Fruit fly (Drosophila melanogaster) whole organism, wandering third instar larva: ENCODE data around the gene CG43924.
"Not testable (repeated sequence)": the region's sequence is repeated elsewhere in the genome, so short reads cannot be mapped to it uniquely, and the experiment has no call there.

ENCODE experiments used
- Dfd ChIP-seq: fragments of >200 bp; optimal IDR thresholded peaks from 2 replicates; lab custom pipeline; 2017; ENCODE audit warnings: missing biosample characterization, missing genetic modification characterization
- GATAd ChIP-seq: sonication (Bioruptor generic); optimal IDR thresholded peaks from 2 replicates; lab custom pipeline; 2016; ENCODE audit warnings: missing biosample characterization, missing genetic modification characterization
- HLH106 ChIP-seq: fragments of 200-800 bp; optimal IDR thresholded peaks from 3 replicates; lab custom pipeline; 2019; ENCODE audit warnings: missing biosample characterization, mild to moderate bottlenecking, missing genetic modification characterization, moderate library complexity
- Hr78 ChIP-seq: fragments of >200 bp; optimal IDR thresholded peaks from 2 replicates; lab custom pipeline; 2017; ENCODE audit warnings: missing biosample characterization, missing genetic modification characterization
- Hr83 ChIP-seq: fragments of 200-300 bp; sonication (Bioruptor generic); optimal IDR thresholded peaks from 2 replicates; lab custom pipeline; 2016; ENCODE audit warnings: missing biosample characterization, mild to moderate bottlenecking, missing genetic modification characterization, moderate library complexity; ENCODE audit not compliant: poor library complexity, severe bottlenecking
- Jra ChIP-seq: sonication (Bioruptor generic); optimal IDR thresholded peaks from 2 replicates; lab custom pipeline; 2016; ENCODE audit warnings: missing biosample characterization, missing genetic modification characterization
- OdsH ChIP-seq: fragments of 200-800 bp; sonication (Bioruptor generic); optimal IDR thresholded peaks from 2 replicates; lab custom pipeline; 2016; ENCODE audit warnings: missing biosample characterization, mild to moderate bottlenecking, missing genetic modification characterization
- Rel ChIP-seq, 2 experiments: fragments of 200-800 bp; sonication (Bioruptor generic) in 1 of 2; optimal IDR thresholded peaks; 2 replicates in 1 of 2; 3 replicates in 1 of 2; lab custom pipeline; 2016 to 2019; ENCODE audit warnings: mild to moderate bottlenecking in 2 of 2, missing biosample characterization in 2 of 2, missing genetic modification characterization in 2 of 2, moderate library complexity in 1 of 2
- Vsx2 ChIP-seq: fragments of 200-300, 225-300 bp; sonication (Bioruptor generic); optimal IDR thresholded peaks from 2 replicates; lab custom pipeline; 2018; ENCODE audit warnings: missing biosample characterization, missing genetic modification characterization; ENCODE audit not compliant: partially characterized antibody
- br ChIP-seq: fragments of 200-800 bp; sonication (Bioruptor generic); optimal IDR thresholded peaks from 2 replicates; lab custom pipeline; 2016; ENCODE audit warnings: missing biosample characterization, missing genetic modification characterization
- dl ChIP-seq, 2 experiments: fragments of 175-275, 200-275 bp in 1 of 2; fragments of 200-275 bp in 1 of 2; sonication (Bioruptor generic); optimal IDR thresholded peaks; lab custom pipeline; 2018; ENCODE audit warnings: mild to moderate bottlenecking in 2 of 2, missing biosample characterization in 2 of 2, missing genetic modification characterization in 2 of 2, moderate library complexity in 2 of 2; ENCODE audit not compliant: partially characterized antibody in 2 of 2, insufficient read depth in 1 of 2
- ey ChIP-seq: fragments of 200-800 bp; sonication (Bioruptor generic); optimal IDR thresholded peaks from 2 replicates; lab custom pipeline; 2016; ENCODE audit warnings: missing biosample characterization, missing genetic modification characterization
- fru ChIP-seq: fragments of 200-800 bp; sonication (Bioruptor generic); optimal IDR thresholded peaks from 3 replicates; lab custom pipeline; 2016; ENCODE audit warnings: missing biosample characterization, mild to moderate bottlenecking, missing genetic modification characterization
- h ChIP-seq: fragments of 200-800 bp; sonication (Bioruptor generic); optimal IDR thresholded peaks from 3 replicates; lab custom pipeline; 2016; ENCODE audit warnings: missing biosample characterization, mild to moderate bottlenecking, missing genetic modification characterization
- jim ChIP-seq: fragments of 175-275, 200-325 bp; sonication (Bioruptor generic); optimal IDR thresholded peaks from 2 replicates; lab custom pipeline; 2016; ENCODE audit warnings: missing biosample characterization, mild to moderate bottlenecking, missing genetic modification characterization
- pan ChIP-seq: fragments of >200 bp; optimal IDR thresholded peaks from 2 replicates; lab custom pipeline; 2017
- psq ChIP-seq: fragments of 200-800 bp; sonication (Bioruptor generic); optimal IDR thresholded peaks from 3 replicates; lab custom pipeline; 2017; ENCODE audit warnings: missing biosample characterization, mild to moderate bottlenecking, missing genetic modification characterization, moderate library complexity
- rgr ChIP-seq: fragments of 200-800 bp; sonication (Bioruptor generic); optimal IDR thresholded peaks from 3 replicates; lab custom pipeline; 2016; ENCODE audit warnings: missing biosample characterization, mild to moderate bottlenecking, missing genetic modification characterization
- sv ChIP-seq: fragments of 200-800 bp; sonication (Bioruptor generic); optimal IDR thresholded peaks from 3 replicates; lab custom pipeline; 2016; ENCODE audit warnings: missing biosample characterization, missing genetic modification characterization

The CG43924 gene

DNA sequence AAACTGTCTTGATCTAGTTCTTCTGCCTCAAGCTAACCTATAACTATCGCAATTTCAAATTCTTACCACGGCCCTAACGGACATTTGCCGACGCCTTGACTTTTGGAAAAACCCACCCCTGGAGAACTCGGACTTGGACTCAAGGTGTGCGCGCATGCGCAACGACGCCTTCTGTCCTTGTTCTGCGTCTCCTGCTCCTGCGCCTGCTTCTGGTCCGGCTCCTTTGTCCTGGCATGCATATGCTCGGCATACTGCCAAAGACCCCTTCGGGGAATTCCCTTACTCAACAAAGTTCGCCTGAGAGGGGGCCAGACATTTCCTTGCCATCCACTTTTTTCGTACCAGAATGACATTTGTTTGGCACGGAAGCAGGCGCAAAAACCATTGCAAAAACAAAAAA, 25.0 kb upstream of the CG43924 start:
- TF ChIP-seq ey (GFP tag; lab: Kevin White, UChicago), result no peak
- no peak for TF ChIP-seq Rel (GFP tag; optimal IDR thresholded peaks at IDR 0.05; lab: Kevin White, UChicago)
- peak; percentile 34 for TF ChIP-seq Rel (tag; optimal IDR thresholded peaks at IDR 0.05; lab: Kevin White, UChicago)

DNA sequence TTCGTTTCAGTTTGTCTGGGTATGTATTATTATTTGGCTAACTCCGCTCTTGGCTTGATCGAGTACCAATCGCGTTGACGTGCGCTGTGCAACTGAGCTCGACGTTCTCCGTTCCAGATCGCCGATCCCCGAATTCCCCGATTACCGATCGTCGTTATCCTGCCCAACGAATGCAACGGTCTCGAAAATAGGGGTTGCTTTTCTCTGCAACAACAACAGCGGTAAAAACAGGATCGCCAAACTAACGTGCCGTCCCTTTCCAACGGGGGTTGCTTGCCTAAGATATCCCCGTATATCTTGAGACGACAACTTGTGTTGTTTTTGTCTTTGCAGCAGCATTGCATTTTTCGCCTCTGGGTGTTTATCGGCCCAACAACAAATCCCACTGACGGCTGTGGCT, 20.8 kb upstream of the CG43924 start:
- TF ChIP-seq jim (GFP tag; lab: Kevin White, UChicago), result no peak
- no peak for TF ChIP-seq sv (GFP tag; lab: Kevin White, UChicago)
- TF ChIP-seq Hr83 (GFP tag; lab: Kevin White, UChicago), result no peak
- no peak for TF ChIP-seq HLH106 (tag; lab: Kevin White, UChicago)
- TF ChIP-seq GATAd (GFP tag; lab: Kevin White, UChicago), result no peak

DNA sequence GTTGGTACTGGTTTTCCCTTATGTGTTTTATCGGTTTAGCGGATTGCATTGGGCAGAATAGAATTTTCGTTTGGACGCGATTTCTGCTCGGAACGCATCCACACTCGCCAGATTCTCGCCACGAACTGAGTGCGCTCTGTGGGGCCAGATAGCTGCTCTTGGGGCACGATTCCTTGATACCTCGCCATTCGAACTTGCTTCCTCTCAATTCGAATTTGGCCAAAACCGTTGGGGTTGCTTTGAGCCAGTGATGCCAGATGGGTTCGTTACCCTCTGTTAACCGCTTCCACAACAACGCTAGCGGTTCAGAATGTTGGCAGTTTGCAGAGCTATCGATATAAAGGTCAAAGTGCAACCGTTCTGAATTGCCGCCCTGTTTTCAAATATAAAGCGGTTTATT, 7.3 kb upstream of the CG43924 start, which contains the start of gene stol:
TSS of gene stol (minus strand) at position 101 of the 400 bp plus-strand sequence.
- TF ChIP-seq Jra (GFP tag; lab: Kevin White, UChicago); rgr (GFP tag; lab: Kevin White, UChicago); Rel (GFP tag; optimal IDR thresholded peaks at IDR 0.05; lab: Kevin White, UChicago); Rel (tag; optimal IDR thresholded peaks at IDR 0.05; lab: Kevin White, UChicago): not testable (repeated sequence)
- TF ChIP-seq, all 38 proteins: peak for 0; not testable (repeated sequence) for 38

DNA sequence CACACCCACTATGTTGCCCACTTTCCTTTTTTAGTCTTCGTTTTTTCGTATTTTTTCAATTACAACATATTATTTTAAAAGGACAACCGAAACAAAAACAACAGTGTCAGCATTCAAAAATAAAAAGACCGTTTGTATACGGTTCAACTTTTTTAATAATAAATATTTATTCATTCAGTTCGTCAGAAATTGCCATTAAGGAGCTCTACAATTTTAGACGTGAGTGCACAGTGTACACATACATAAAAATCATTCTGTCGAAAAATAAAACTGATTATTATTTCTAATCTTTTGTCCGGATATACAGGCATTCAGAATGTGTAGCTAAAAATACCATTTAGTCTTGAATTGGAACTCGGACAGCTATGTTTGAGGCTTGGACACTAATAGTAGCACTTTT, 6.0 kb downstream of the CG43924 start, which contains the start of gene CG31827:
TSS of gene CG31827 (plus strand) at position 301 of the 400 bp plus-strand sequence.
- TF ChIP-seq h, br, psq (GFP tag; lab: Kevin White, UChicago): not testable (repeated sequence)

DNA sequence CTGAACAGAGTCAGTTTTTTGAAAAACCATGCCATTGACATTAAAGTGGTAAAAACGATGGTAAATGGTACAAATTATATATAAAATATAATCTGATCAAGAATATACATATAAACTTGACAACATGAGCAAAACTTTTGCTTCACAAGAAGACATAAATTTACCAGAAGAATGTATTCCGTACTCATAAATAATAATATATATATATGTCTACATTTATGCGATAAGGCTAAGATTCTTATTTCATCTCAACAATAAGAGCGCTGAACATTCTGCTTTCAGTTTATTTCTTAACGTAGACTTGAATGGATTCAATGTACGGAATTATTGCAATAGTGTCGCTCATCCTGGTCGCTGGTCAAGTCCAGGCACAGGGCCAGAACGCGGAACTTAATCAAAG, 15.2 kb downstream of the CG43924 start, which contains the start of gene CG31780:
TSS of gene CG31780 (plus strand) at position 301 of the 400 bp plus-strand sequence.
- TF ChIP-seq OdsH (GFP tag; lab: Kevin White, UChicago); Hr78 (GFP tag; lab: Kevin White, UChicago); pan: not testable (repeated sequence)

DNA sequence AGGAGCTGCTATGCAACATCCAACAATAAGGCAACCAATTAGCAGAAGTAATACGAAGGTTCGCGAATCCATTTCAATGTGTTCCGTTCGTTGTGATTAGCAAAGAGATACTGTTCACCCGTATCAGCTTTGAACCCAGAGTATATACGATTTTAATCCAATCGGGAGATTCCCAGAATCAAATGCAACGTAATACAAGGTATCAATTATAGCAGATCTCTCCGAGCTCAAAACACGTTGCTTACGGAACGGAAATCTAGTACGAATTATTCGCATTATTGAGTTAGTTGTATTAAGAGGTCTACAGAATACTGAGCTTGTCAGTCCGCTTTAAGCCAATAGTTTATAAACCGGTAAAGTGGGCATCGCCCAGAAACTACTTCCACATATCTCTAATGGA, 16.5 kb downstream of the CG43924 start, which contains the start of gene CG44140:
TSS of gene CG44140 (minus strand) at position 101 of the 400 bp plus-strand sequence.
- TF ChIP-seq sv (GFP tag; lab: Kevin White, UChicago); HLH106 (tag; lab: Kevin White, UChicago); Hr83 (GFP tag; lab: Kevin White, UChicago): not testable (repeated sequence)

DNA sequence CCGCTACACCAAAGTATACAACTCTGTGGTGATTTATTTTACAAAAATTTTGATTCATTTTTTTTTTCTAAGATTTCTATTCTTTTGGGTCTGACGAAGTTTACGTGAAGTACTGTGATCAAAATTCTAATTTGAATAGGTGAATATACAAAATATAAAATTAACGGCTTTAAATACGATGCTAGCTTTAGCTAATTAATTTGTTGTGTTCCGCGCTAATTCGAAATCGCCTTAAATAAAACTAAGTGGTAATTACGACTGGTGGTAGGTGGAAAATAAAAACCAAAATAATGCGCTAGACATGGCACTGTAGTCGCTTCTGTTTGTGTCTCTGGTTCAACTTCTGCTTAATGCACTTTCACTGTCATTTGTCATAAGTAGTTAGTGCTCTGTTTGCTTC, 34.9 kb downstream of the CG43924 start, which contains the start of gene CG43923:
TSS of gene CG43923 (minus strand) at position 101 of the 400 bp plus-strand sequence.
- TF ChIP-seq dl (GFP tag; optimal IDR thresholded peaks at IDR 0.05; lab: Kevin White, UChicago; ENCODE audit: insufficient read depth in 1 of 2, partially characterized antibody in 2 of 2); Vsx2 (GFP tag; lab: Kevin White, UChicago); pan: not testable (repeated sequence)
- TF ChIP-seq, all 38 proteins: peak for 0; not testable (repeated sequence) for 38

DNA sequence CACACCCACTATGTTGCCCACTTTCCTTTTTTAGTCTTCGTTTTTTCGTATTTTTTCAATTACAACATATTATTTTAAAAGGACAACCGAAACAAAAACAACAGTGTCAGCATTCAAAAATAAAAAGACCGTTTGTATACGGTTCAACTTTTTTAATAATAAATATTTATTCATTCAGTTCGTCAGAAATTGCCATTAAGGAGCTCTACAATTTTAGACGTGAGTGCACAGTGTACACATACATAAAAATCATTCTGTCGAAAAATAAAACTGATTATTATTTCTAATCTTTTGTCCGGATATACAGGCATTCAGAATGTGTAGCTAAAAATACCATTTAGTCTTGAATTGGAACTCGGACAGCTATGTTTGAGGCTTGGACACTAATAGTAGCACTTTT, 41.0 kb downstream of the CG43924 start, which contains the start of gene CG18478:
TSS of gene CG18478 (plus strand) at position 301 of the 400 bp plus-strand sequence.
- not testable (repeated sequence) for TF ChIP-seq Vsx2 (GFP tag; lab: Kevin White, UChicago); Dfd (GFP tag; lab: Kevin White, UChicago); HLH106 (tag; lab: Kevin White, UChicago)

DNA sequence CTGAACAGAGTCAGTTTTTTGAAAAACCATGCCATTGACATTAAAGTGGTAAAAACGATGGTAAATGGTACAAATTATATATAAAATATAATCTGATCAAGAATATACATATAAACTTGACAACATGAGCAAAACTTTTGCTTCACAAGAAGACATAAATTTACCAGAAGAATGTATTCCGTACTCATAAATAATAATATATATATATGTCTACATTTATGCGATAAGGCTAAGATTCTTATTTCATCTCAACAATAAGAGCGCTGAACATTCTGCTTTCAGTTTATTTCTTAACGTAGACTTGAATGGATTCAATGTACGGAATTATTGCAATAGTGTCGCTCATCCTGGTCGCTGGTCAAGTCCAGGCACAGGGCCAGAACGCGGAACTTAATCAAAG, 50.2 kb downstream of the CG43924 start, which contains the start of gene CG18477:
TSS of gene CG18477 (plus strand) at position 301 of the 400 bp plus-strand sequence.
- TF ChIP-seq fru (GFP tag; lab: Kevin White, UChicago); HLH106 (tag; lab: Kevin White, UChicago); pan: not testable (repeated sequence)
- TF ChIP-seq, all 38 proteins: peak for 0; not testable (repeated sequence) for 38
